Fruit fly (Drosophila melanogaster): ENCODE data around the gene Jwa.
A peak's percentile ranks its signal among the peaks of the same experiment; 100 is the strongest.

Jwa gene

dm6 chr2L:18665952-18666606, 39.4 kb downstream of the Jwa start (continued):
- TF ChIP-seq insv (GFP tag; optimal IDR thresholded peaks at IDR 0.05) (peak in 1 of 2 experiments; percentile 39), CG17912 (GFP tag; optimal IDR thresholded peaks at IDR 0.05) (no peak), amos (GFP tag; IDR thresholded peaks at IDR 0.05; ENCODE audit: partially characterized antibody) (peak; percentile 68), CG2129 (GFP tag; IDR thresholded peaks at IDR 0.05; ENCODE audit: partially characterized antibody) (no peak), CG10274 (GFP tag; optimal IDR thresholded peaks at IDR 0.05) (no peak), HmgD (GFP tag; optimal IDR thresholded peaks at IDR 0.05) (peak; percentile 80), H2.0 (GFP tag; IDR thresholded peaks at IDR 0.05) (peak; percentile 50; the same call in 1 of the 2 replicates), CG6175 (GFP tag; IDR thresholded peaks at IDR 0.05) (no peak), CG5180 (GFP tag; optimal IDR thresholded peaks at IDR 0.05) (no peak), CG11504 (tag; optimal IDR thresholded peaks at IDR 0.05) (no peak), sisA (GFP tag; IDR thresholded peaks at IDR 0.05) (peak; percentile 49), phol (tag; optimal IDR thresholded peaks at IDR 0.05) (peak; percentile 56), pnt (GFP tag; optimal IDR thresholded peaks at IDR 0.05) (peak; percentile 69), CG9876 (GFP tag; optimal IDR thresholded peaks at IDR 0.05) (peak; percentile 74), dysf (GFP tag; IDR thresholded peaks at IDR 0.05) (peak; percentile 61; the same call in 2 of the 3 replicates), CG9609 (GFP tag; optimal IDR thresholded peaks at IDR 0.05) (peak; percentile 29), chif (GFP tag; optimal IDR thresholded peaks at IDR 0.05) (peak in 1 of 2 experiments; percentile 73), repo (GFP tag; optimal IDR thresholded peaks at IDR 0.05) (peak; percentile 45), tio (GFP tag; optimal IDR thresholded peaks at IDR 0.05) (no peak), croc (GFP tag; conservative IDR thresholded peaks at IDR 0.05) (no peak), z (GFP tag; IDR thresholded peaks at IDR 0.05) (no peak), sug (tag; optimal IDR thresholded peaks at IDR 0.05) (no peak), CG10543 (GFP tag; optimal IDR thresholded peaks at IDR 0.05) (no peak), CG7786 (GFP tag; optimal IDR thresholded peaks at IDR 0.05) (no peak), crc (GFP tag; optimal IDR thresholded peaks at IDR 0.05) (no peak), MTF-1 (GFP tag; optimal IDR thresholded peaks at IDR 0.05; ENCODE audit: borderline replicate concordance) (no peak), Antp (GFP tag; optimal IDR thresholded peaks at IDR 0.05) (peak; percentile 46), CG8359 (GFP tag; optimal IDR thresholded peaks at IDR 0.05; ENCODE audit: borderline replicate concordance) (no peak), CG12942 (GFP tag; optimal IDR thresholded peaks at IDR 0.05) (no peak), NC2α (GFP tag; optimal IDR thresholded peaks at IDR 0.05) (peak; percentile 58), CG18262 (tag; optimal IDR thresholded peaks at IDR 0.05) (peak; percentile 35), CG2889 (GFP tag; IDR thresholded peaks at IDR 0.05) (no peak), CG2875 (GFP tag; optimal IDR thresholded peaks at IDR 0.05) (no peak), eyg (GFP tag; optimal IDR thresholded peaks at IDR 0.05) (no peak), nau (GFP tag; optimal IDR thresholded peaks at IDR 0.05) (no peak), slou (GFP tag; optimal IDR thresholded peaks at IDR 0.05) (no peak), gfzf (GFP tag; optimal IDR thresholded peaks at IDR 0.05) (peak; percentile 13), slp2 (GFP tag; optimal IDR thresholded peaks at IDR 0.05) (peak; percentile 6), CG3281 (GFP tag; optimal IDR thresholded peaks at IDR 0.05) (no peak), bsh (GFP tag; optimal IDR thresholded peaks at IDR 0.05) (no peak), CG11560 (tag; IDR thresholded peaks at IDR 0.05) (no peak), CG6854 (GFP tag; optimal IDR thresholded peaks at IDR 0.05) (no peak), ATbp (GFP tag; optimal IDR thresholded peaks at IDR 0.05) (no peak), wor (GFP tag; IDR thresholded peaks at IDR 0.05) (no peak), CG11398 (GFP tag; optimal IDR thresholded peaks at IDR 0.05) (no peak), CG7271 (tag; optimal IDR thresholded peaks at IDR 0.05) (no peak), br (optimal IDR thresholded peaks at IDR 0.05) (no peak), CG10462 (GFP tag; optimal IDR thresholded peaks at IDR 0.05) (no peak), Jarid2 (GFP tag; optimal IDR thresholded peaks at IDR 0.05) (peak; percentile 49), Hmr (GFP tag; optimal IDR thresholded peaks at IDR 0.05) (peak; percentile 61)

Measured in whole organism, embryonic.